Fruit fly (Drosophila melanogaster): ENCODE data around the gene Raf.

Gene Raf

dm6 chrX:2319783-2320182 is 24.5 kb downstream of the Raf start:
- TF ChIP-seq CG8478 (optimal IDR thresholded peaks at IDR 0.05) (no peak), CTCF (optimal IDR thresholded peaks at IDR 0.05) (no peak)

dm6 chrX:2320892-2321291 is 25.6 kb downstream of the Raf start:
- TF ChIP-seq CG8478 (optimal IDR thresholded peaks at IDR 0.05): no peak
- TF ChIP-seq CTCF (optimal IDR thresholded peaks at IDR 0.05): no peak

- no peak for TF ChIP-seq CTCF (optimal IDR thresholded peaks at IDR 0.05)
- no peak for TF ChIP-seq CG8478 (optimal IDR thresholded peaks at IDR 0.05)
These were observed 26.8 kb downstream of the Raf start for dm6 chrX:2321900-2322555.

- TF ChIP-seq CTCF (optimal IDR thresholded peaks at IDR 0.05) (no peak), CG8478 (optimal IDR thresholded peaks at IDR 0.05) (no peak)
These were observed 28.5 kb downstream of the Raf start for dm6 chrX:2323661-2324293.

dm6 chrX:2325658-2326245 is 30.5 kb downstream of the Raf start, which contains the start of gene CG14050:
Gene CG14050 (minus strand): TSS chrX:2326217.
- TF ChIP-seq CG8478 (optimal IDR thresholded peaks at IDR 0.05) (no peak), CTCF (optimal IDR thresholded peaks at IDR 0.05) (no peak)

- TF ChIP-seq CTCF (optimal IDR thresholded peaks at IDR 0.05) (no peak), CG8478 (optimal IDR thresholded peaks at IDR 0.05) (no peak)
These were observed 31.6 kb downstream of the Raf start, which contains the start of gene CG2854 for dm6 chrX:2326828-2327227. Gene CG2854 (plus strand): TSS chrX:2327128.

- TF ChIP-seq CG8478 (optimal IDR thresholded peaks at IDR 0.05): no peak
- no peak for TF ChIP-seq CTCF (optimal IDR thresholded peaks at IDR 0.05)
These were observed 34.0 kb downstream of the Raf start for dm6 chrX:2329312-2329711.

dm6 chrX:2332784-2333183 is 37.5 kb downstream of the Raf start:
- TF ChIP-seq CG8478 (optimal IDR thresholded peaks at IDR 0.05) (no peak), CTCF (optimal IDR thresholded peaks at IDR 0.05) (no peak)

- TF ChIP-seq CTCF (optimal IDR thresholded peaks at IDR 0.05) (no peak), CG8478 (optimal IDR thresholded peaks at IDR 0.05) (no peak)
These were observed 38.8 kb downstream of the Raf start for dm6 chrX:2334025-2334424.

- no peak for TF ChIP-seq CTCF (optimal IDR thresholded peaks at IDR 0.05)
- TF ChIP-seq CG8478 (optimal IDR thresholded peaks at IDR 0.05): no peak
These were observed 39.4 kb downstream of the Raf start, which contains the start of gene Ilp6 for dm6 chrX:2334556-2335137. Gene Ilp6 (minus strand): TSS chrX:2334658.

dm6 chrX:2336428-2336827 is 41.2 kb downstream of the Raf start:
- TF ChIP-seq CTCF (optimal IDR thresholded peaks at IDR 0.05) (no peak), CG8478 (optimal IDR thresholded peaks at IDR 0.05) (no peak)

dm6 chrX:2337184-2337583 is 41.9 kb downstream of the Raf start:
- TF ChIP-seq CTCF (optimal IDR thresholded peaks at IDR 0.05): no peak
- no peak for TF ChIP-seq CG8478 (optimal IDR thresholded peaks at IDR 0.05)

dm6 chrX:2340009-2340733 is 44.9 kb downstream of the Raf start:
- TF ChIP-seq CG8478 (optimal IDR thresholded peaks at IDR 0.05) (no peak), CTCF (optimal IDR thresholded peaks at IDR 0.05) (peak; percentile 88 to 95)

- TF ChIP-seq CTCF (optimal IDR thresholded peaks at IDR 0.05) (no peak), CG8478 (optimal IDR thresholded peaks at IDR 0.05) (no peak)
These were observed 49.1 kb downstream of the Raf start, which contains the start of gene mRpL14 for dm6 chrX:2344370-2344769. Gene mRpL14 (minus strand): TSS chrX:2344649.

All from S2 (cell line).